Fruit fly (Drosophila melanogaster): ENCODE measurements around the gene Gapvd1.
A peak's percentile ranks its signal among the peaks of the same experiment; 100 is the strongest.

DNA sequence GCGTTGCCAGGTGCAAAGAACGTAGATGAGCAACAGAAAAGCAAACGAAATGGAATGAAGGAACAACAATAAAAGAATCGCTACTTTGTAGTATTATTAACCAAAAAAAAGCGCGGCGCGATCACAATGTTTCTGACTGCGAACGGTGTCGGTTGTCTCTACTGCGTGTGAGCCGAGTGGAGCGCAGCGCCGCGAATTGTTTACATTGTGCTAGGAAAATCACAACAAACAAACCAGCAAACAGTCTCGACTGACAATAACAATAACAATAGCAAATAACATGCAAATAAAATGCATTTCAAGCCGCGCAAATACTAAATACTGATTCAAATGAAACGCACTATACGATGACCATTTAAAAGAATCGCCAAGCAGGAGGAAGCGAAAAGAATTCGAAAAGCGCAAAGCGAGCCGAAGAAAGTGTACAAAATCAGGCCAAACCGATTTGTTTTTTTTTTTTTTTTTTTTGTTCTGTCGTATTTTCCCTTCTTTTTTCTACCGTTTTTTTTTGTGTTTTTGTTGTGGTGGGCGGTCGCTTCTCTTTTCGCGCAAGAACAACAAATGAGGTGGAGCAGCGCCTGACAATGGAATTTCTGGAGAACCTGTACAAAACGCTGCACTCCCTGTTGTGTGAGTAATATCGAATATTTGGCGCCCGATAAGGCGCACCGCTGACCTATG is 14.8 kb downstream of the Gapvd1 start, which contains the start of the genes CG34348 and Kap3:
- TF ChIP-seq foxo (GFP tag; optimal IDR thresholded peaks at IDR 0.05) (no peak), Abd-B (GFP tag; optimal IDR thresholded peaks at IDR 0.05) (no peak), sage (GFP tag; optimal IDR thresholded peaks at IDR 0.05) (no peak), CrebA (GFP tag; optimal IDR thresholded peaks at IDR 0.05; ENCODE audit: borderline replicate concordance) (no peak), br (GFP tag; optimal IDR thresholded peaks at IDR 0.05) (no peak), rgr (GFP tag; optimal IDR thresholded peaks at IDR 0.05) (no peak), woc (GFP tag; optimal IDR thresholded peaks at IDR 0.05) (peak; percentile 29), usp (GFP tag; optimal IDR thresholded peaks at IDR 0.05) (no peak), Dif (GFP tag; optimal IDR thresholded peaks at IDR 0.05; ENCODE audit: partially characterized antibody) (peak; percentile 9), dl (GFP tag; optimal IDR thresholded peaks at IDR 0.05; ENCODE audit: insufficient read depth in 1 of 2, partially characterized antibody in 2 of 2) (no peak), h (GFP tag; optimal IDR thresholded peaks at IDR 0.05) (peak; percentile 15), lola (GFP tag; optimal IDR thresholded peaks at IDR 0.05) (no peak), CG9705 (GFP tag; optimal IDR thresholded peaks at IDR 0.05) (no peak), jim (GFP tag; optimal IDR thresholded peaks at IDR 0.05) (no peak)

Data from whole organism, wandering third instar larva.